Fruit fly (Drosophila melanogaster) whole organism, embryonic: ENCODE results near the gene CG31855.

ENCODE experiments used
- Ada2b ChIP-seq: fragments of 200-800 bp; sonication (Bioruptor generic); IDR thresholded peaks from 2 replicates; pipeline ENCODE4 v1.3.6; 2022; ENCODE audit warnings: missing biosample characterization, missing genetic modification characterization
- Atf3 ChIP-seq: fragments of 200-800 bp; sonication (Bioruptor generic); optimal IDR thresholded peaks from 3 replicates; lab custom pipeline; 2016; ENCODE audit warnings: missing biosample characterization, missing genetic modification characterization
- BEAF-32 ChIP-seq: fragments of 200-800 bp; sonication (Bioruptor generic); optimal IDR thresholded peaks from 3 replicates; lab custom pipeline; 2017; ENCODE audit warnings: missing biosample characterization, missing genetic modification characterization, mild to moderate bottlenecking, moderate library complexity, missing genetic modification reagents
- Bdp1 ChIP-seq: fragments of 200-800 bp; sonication (Bioruptor generic); optimal IDR thresholded peaks from 3 replicates; lab custom pipeline; 2016; ENCODE audit warnings: missing biosample characterization, missing genetic modification characterization
- Blimp-1 ChIP-seq: fragments of 200-800 bp; sonication (Bioruptor generic); optimal IDR thresholded peaks from 3 replicates; lab custom pipeline; 2018; ENCODE audit warnings: missing biosample characterization, missing genetic modification characterization, mild to moderate bottlenecking, moderate library complexity, missing genetic modification reagents
- CG11085 ChIP-seq: fragments of 200-800 bp; sonication (Bioruptor generic); IDR thresholded peaks from 2 replicates; pipeline ENCODE4 v1.3.6; 2022; ENCODE audit warnings: missing biosample characterization, missing genetic modification characterization
- CG12659 ChIP-seq: fragments of 200-800 bp; sonication (Bioruptor generic); optimal IDR thresholded peaks from 3 replicates; lab custom pipeline; 2017; ENCODE audit warnings: mild to moderate bottlenecking, missing biosample characterization, missing genetic modification reagents, missing genetic modification characterization
- CG15011 ChIP-seq: fragments of 200-800 bp; sonication (Bioruptor generic); optimal IDR thresholded peaks from 3 replicates; lab custom pipeline; 2018; ENCODE audit warnings: missing biosample characterization, mild to moderate bottlenecking, missing genetic modification characterization
- CG16815 ChIP-seq: fragments of 200-800 bp; sonication (Bioruptor generic); optimal IDR thresholded peaks from 3 replicates; lab custom pipeline; 2017; ENCODE audit warnings: missing biosample characterization, mild to moderate bottlenecking, missing genetic modification characterization
- CG2116 ChIP-seq: fragments of 200-800 bp; sonication (Bioruptor generic); optimal IDR thresholded peaks from 3 replicates; lab custom pipeline; 2018; ENCODE audit warnings: missing biosample characterization, mild to moderate bottlenecking, missing genetic modification characterization
- CG31388 ChIP-seq: fragments of 200-800 bp; sonication (Bioruptor generic); optimal IDR thresholded peaks from 2 replicates; lab custom pipeline; 2016; ENCODE audit warnings: missing biosample characterization, missing genetic modification characterization
- CG32532 ChIP-seq: fragments of 200-800 bp; sonication (Bioruptor generic); IDR thresholded peaks from 2 replicates; pipeline ENCODE4 v1.3.6; 2022; ENCODE audit warnings: missing biosample characterization, missing genetic modification characterization
- CG32772 ChIP-seq: fragments of 200-800 bp; sonication (Bioruptor generic); IDR thresholded peaks from 2 replicates; pipeline ENCODE4 v1.3.6; 2022; ENCODE audit warnings: missing biosample characterization, missing genetic modification characterization
- CG33213 ChIP-seq: fragments of 200-800 bp; sonication (Bioruptor generic); optimal IDR thresholded peaks from 3 replicates; lab custom pipeline; 2016; ENCODE audit warnings: missing biosample characterization, missing genetic modification characterization
- CG5245 ChIP-seq: fragments of 200-800 bp; sonication (Bioruptor generic); optimal IDR thresholded peaks from 3 replicates; lab custom pipeline; 2016; ENCODE audit warnings: missing biosample characterization, missing genetic modification characterization
- CG7963 ChIP-seq: fragments of 200-800 bp; sonication (Bioruptor generic); IDR thresholded peaks from 3 replicates; pipeline ENCODE4 v1.3.6; 2022; ENCODE audit warnings: missing biosample characterization, missing genetic modification characterization; ENCODE audit not compliant: partially characterized antibody
- CG8944 ChIP-seq: fragments of 200-800 bp; sonication (Bioruptor generic); optimal IDR thresholded peaks from 3 replicates; lab custom pipeline; 2016; ENCODE audit warnings: missing biosample characterization, missing genetic modification characterization
- CG9609 ChIP-seq: fragments of 200-800 bp; sonication (Bioruptor generic); optimal IDR thresholded peaks from 3 replicates; lab custom pipeline; 2016; ENCODE audit warnings: missing biosample characterization, missing genetic modification characterization
- CG9876 ChIP-seq: fragments of 200-800 bp; sonication (Bioruptor generic); optimal IDR thresholded peaks from 2 replicates; lab custom pipeline; 2016; ENCODE audit warnings: missing biosample characterization, missing genetic modification characterization
- E2f2 ChIP-seq: fragments of 200-800 bp; sonication (Bioruptor generic); IDR thresholded peaks from 2 replicates; pipeline ENCODE4 v1.3.6; 2022; ENCODE audit warnings: missing biosample characterization, missing genetic modification characterization
- H15 ChIP-seq: fragments of 200-800 bp; sonication (Bioruptor generic); IDR thresholded peaks from 3 replicates; pipeline ENCODE4 v1.3.6; 2022; ENCODE audit warnings: missing biosample characterization, missing genetic modification characterization
- HLH54F ChIP-seq: fragments of 200-800 bp; sonication (Bioruptor generic); optimal IDR thresholded peaks from 3 replicates; lab custom pipeline; 2016; ENCODE audit warnings: missing biosample characterization, missing genetic modification characterization
- HmgD ChIP-seq: fragments of 200-800 bp; sonication (Bioruptor generic); optimal IDR thresholded peaks from 3 replicates; lab custom pipeline; 2016; ENCODE audit warnings: missing biosample characterization, missing genetic modification characterization
- Mad ChIP-seq: fragments of 200-800 bp; sonication (Bioruptor generic); optimal IDR thresholded peaks from 2 replicates; lab custom pipeline; 2016; ENCODE audit warnings: missing biosample characterization, missing genetic modification characterization
- Meics ChIP-seq: fragments of 200-800 bp; sonication (Bioruptor generic); optimal IDR thresholded peaks from 2 replicates; lab custom pipeline; 2017; ENCODE audit warnings: missing biosample characterization, mild to moderate bottlenecking, missing genetic modification characterization
- NC2α ChIP-seq: fragments of 200-800 bp; sonication (Bioruptor generic); optimal IDR thresholded peaks from 2 replicates; lab custom pipeline; 2016; ENCODE audit warnings: missing biosample characterization, missing genetic modification characterization
- NFAT ChIP-seq: fragments of 200-800 bp; sonication (Bioruptor generic); IDR thresholded peaks from 2 replicates; pipeline ENCODE4 v1.3.6; 2022; ENCODE audit warnings: missing biosample characterization, missing genetic modification characterization
- Opbp ChIP-seq: fragments of 200-800 bp; sonication (Bioruptor generic); IDR thresholded peaks from 3 replicates; pipeline ENCODE4 v1.3.6; 2022; ENCODE audit warnings: missing biosample characterization, missing genetic modification characterization; ENCODE audit not compliant: partially characterized antibody
- Sry-δ ChIP-seq: fragments of 200-800 bp; sonication (Bioruptor generic); optimal IDR thresholded peaks from 2 replicates; lab custom pipeline; 2016; ENCODE audit warnings: missing biosample characterization, missing genetic modification characterization
- Xrp1 ChIP-seq: fragments of 200-800 bp; sonication (Bioruptor generic); IDR thresholded peaks from 2 replicates; pipeline ENCODE4 v1.3.6; 2022; ENCODE audit warnings: missing biosample characterization, missing genetic modification characterization
- aop ChIP-seq: fragments of 200-800 bp; sonication (Bioruptor generic); IDR thresholded peaks from 2 replicates; pipeline ENCODE4 v1.3.6; 2022; ENCODE audit warnings: missing biosample characterization, missing genetic modification characterization
- ase ChIP-seq: fragments of 200-800 bp; sonication (Bioruptor generic); IDR thresholded peaks from 3 replicates; pipeline ENCODE4 v1.3.6; 2022; ENCODE audit warnings: missing biosample characterization, missing genetic modification characterization
- bigmax ChIP-seq: fragments of 200-800 bp; sonication (Bioruptor generic); optimal IDR thresholded peaks from 2 replicates; lab custom pipeline; 2018; ENCODE audit warnings: missing biosample characterization, mild to moderate bottlenecking, missing genetic modification characterization
- bsh ChIP-seq, 2 experiments: fragments of 200-800 bp; sonication (Bioruptor generic); optimal IDR thresholded peaks; 2 replicates each; lab custom pipeline; 2017 to 2018; ENCODE audit warnings: mild to moderate bottlenecking in 2 of 2, missing biosample characterization in 2 of 2, missing genetic modification characterization in 2 of 2, moderate library complexity in 1 of 2
- da ChIP-seq: fragments of 200-800 bp; sonication (Bioruptor generic); optimal IDR thresholded peaks from 2 replicates; lab custom pipeline; 2016; ENCODE audit warnings: missing biosample characterization, missing genetic modification characterization
- dmrt99B ChIP-seq: fragments of 200-800 bp; sonication (Bioruptor generic); optimal IDR thresholded peaks from 2 replicates; lab custom pipeline; 2018; ENCODE audit warnings: missing biosample characterization, mild to moderate bottlenecking, missing genetic modification characterization, moderate library complexity
- dpn ChIP-seq, 2 experiments: fragments of 200-800 bp; sonication (Bioruptor generic); optimal IDR thresholded peaks; 3 replicates each; lab custom pipeline; 2016; ENCODE audit warnings: missing biosample characterization in 2 of 2, missing genetic modification characterization in 2 of 2
- esg ChIP-seq: fragments of 200-800 bp; sonication (Bioruptor generic); conservative IDR thresholded peaks from 2 replicates; pipeline ENCODE4 v1.3.6; 2022; ENCODE audit warnings: missing biosample characterization, missing genetic modification characterization
- grn ChIP-seq: fragments of 200-800 bp; sonication (Bioruptor generic); optimal IDR thresholded peaks from 3 replicates; lab custom pipeline; 2017; ENCODE audit warnings: missing biosample characterization, missing genetic modification characterization
- gsb-n ChIP-seq: fragments of 200-800 bp; sonication (Bioruptor generic); optimal IDR thresholded peaks from 3 replicates; lab custom pipeline; 2018; ENCODE audit warnings: missing biosample characterization, mild to moderate bottlenecking, missing genetic modification characterization
- hkb ChIP-seq, 2 experiments: fragments of 200-800 bp in 1 of 2; fragments of >200 bp in 1 of 2; sonication (Bioruptor generic) in 1 of 2; IDR thresholded peaks in 1 of 2; optimal IDR thresholded peaks in 1 of 2; 2 replicates each; pipeline versions ENCODE4 v1.3.6 to Lab custom; 2017 to 2022; ENCODE audit warnings: missing biosample characterization in 1 of 2, missing genetic modification characterization in 1 of 2
- nmo ChIP-seq: fragments of 200-800 bp; sonication (Bioruptor generic); optimal IDR thresholded peaks from 2 replicates; lab custom pipeline; 2018; ENCODE audit warnings: missing biosample characterization, mild to moderate bottlenecking, missing genetic modification characterization, moderate library complexity
- oc ChIP-seq: fragments of 200-800 bp; sonication (Bioruptor generic); optimal IDR thresholded peaks from 2 replicates; lab custom pipeline; 2018; ENCODE audit warnings: missing biosample characterization, mild to moderate bottlenecking, missing genetic modification characterization, moderate library complexity
- pb ChIP-seq: fragments of 200-800 bp; sonication (Bioruptor generic); optimal IDR thresholded peaks from 3 replicates; lab custom pipeline; 2016; ENCODE audit warnings: missing biosample characterization, missing genetic modification characterization
- pum ChIP-seq: fragments of 200-800 bp; sonication (Bioruptor generic); optimal IDR thresholded peaks from 2 replicates; lab custom pipeline; 2016; ENCODE audit warnings: missing biosample characterization, missing genetic modification characterization
- sens-2 ChIP-seq: fragments of 200-800 bp; sonication (Bioruptor generic); IDR thresholded peaks from 2 replicates; pipeline ENCODE4 v1.3.6; 2022; ENCODE audit warnings: missing biosample characterization, missing genetic modification characterization
- tup ChIP-seq: fragments of 200-800 bp; sonication (Bioruptor generic); optimal IDR thresholded peaks from 2 replicates; lab custom pipeline; 2016; ENCODE audit warnings: missing biosample characterization, mild to moderate bottlenecking, missing genetic modification characterization, moderate library complexity
- usp ChIP-seq: fragments of >200 bp; optimal IDR thresholded peaks from 2 replicates; lab custom pipeline; 2017; ENCODE audit warnings: missing biosample characterization, missing genetic modification characterization
- wdn ChIP-seq: fragments of 200-800 bp; sonication (Bioruptor generic); IDR thresholded peaks from 2 replicates; pipeline ENCODE4 v1.3.6; 2022; ENCODE audit warnings: missing biosample characterization, missing genetic modification characterization

The CG31855 gene

dm6 chr2L:13373435-13374242, 4.6 kb downstream of the CG31855 start, which contains the start of the genes Bdp1 and CG6565 (continued):
- TF ChIP-seq Mad (GFP tag; lab: Kevin White, UChicago) (peak; percentile 97), CG15011 (GFP tag; lab: Kevin White, UChicago) (peak; percentile 94), BEAF-32 (GFP tag; lab: Kevin White, UChicago) (peak; percentile 70), CG12659 (GFP tag; lab: Kevin White, UChicago) (peak; percentile 98), Meics (peak; percentile 96), CG16815 (peak; percentile 99), pb (GFP tag; lab: Kevin White, UChicago) (peak; percentile 97), aop (GFP tag; lab: Robert Waterston, UW) (no peak), gsb-n (tag; lab: Kevin White, UChicago) (peak; percentile 96), wdn (GFP tag; lab: Robert Waterston, UW) (peak; percentile 86), Atf3 (GFP tag; lab: Kevin White, UChicago) (peak; percentile 98), Bdp1 (GFP tag; lab: Kevin White, UChicago) (peak; percentile 96), CG32772 (GFP tag; lab: Robert Waterston, UW) (peak; percentile 96), usp (no peak), Sry-δ (GFP tag; lab: Kevin White, UChicago) (peak; percentile 85), oc (tag; lab: Kevin White, UChicago) (peak; percentile 86), bigmax (GFP tag; lab: Kevin White, UChicago) (peak; percentile 19), CG5245 (peak; percentile 97), dpn (GFP tag; optimal IDR thresholded peaks at IDR 0.05; lab: Kevin White, UChicago) (peak; percentile 98 to 99), CG7963 (GFP tag; lab: Robert Waterston, UW) (no peak), nmo (GFP tag; lab: Kevin White, UChicago) (peak; percentile 99), H15 (GFP tag; lab: Robert Waterston, UW) (peak; percentile 93), CG8944 (GFP tag; lab: Kevin White, UChicago) (peak; percentile 99), HmgD (GFP tag; lab: Kevin White, UChicago) (peak; percentile 97), E2f2 (peak; percentile 76), CG2116 (peak; percentile 87), CG33213 (peak; percentile 98), tup (GFP tag; lab: Kevin White, UChicago) (peak; percentile 94), esg (peak; percentile 97), CG9609 (peak; percentile 99), CG32532 (peak; percentile 95), NFAT (GFP tag; lab: Robert Waterston, UW) (peak; percentile 90), Blimp-1 (GFP tag; lab: Kevin White, UChicago) (peak; percentile 92), dmrt99B (peak; percentile 95), CG11085 (GFP tag; lab: Robert Waterston, UW) (peak; percentile 93), hkb (optimal IDR thresholded peaks at IDR 0.05; lab: Kevin White, UChicago) (peak; percentile 91), hkb (GFP tag; IDR thresholded peaks at IDR 0.05; lab: Robert Waterston, UW) (peak; percentile 93), Opbp (no peak), ase (GFP tag; lab: Robert Waterston, UW) (peak; percentile 94), pum (peak; percentile 99), bsh (GFP tag; optimal IDR thresholded peaks at IDR 0.05; lab: Kevin White, UChicago) (peak; percentile 83 to 95), grn (GFP tag; lab: Kevin White, UChicago) (no peak), da (GFP tag; lab: Kevin White, UChicago) (peak; percentile 97), sens-2 (GFP tag; lab: Robert Waterston, UW) (peak; percentile 82), CG31388 (GFP tag; lab: Kevin White, UChicago) (peak; percentile 95), NC2α (GFP tag; lab: Kevin White, UChicago) (peak; percentile 95), Xrp1 (peak; percentile 96), Ada2b (GFP tag; lab: Robert Waterston, UW) (peak; percentile 93), HLH54F (GFP tag; lab: Kevin White, UChicago) (peak; percentile 99), CG9876 (GFP tag; lab: Kevin White, UChicago) (peak; percentile 97)
